Worm (Caenorhabditis elegans) whole organism, young adult: ENCODE data around the gene R105.5.

Experiments
- F57A8.1 ChIP-seq: fragments of 200-800 bp; sonication (Bioruptor generic); optimal IDR thresholded peaks from 2 replicates; lab custom pipeline; 2018; ENCODE audit warnings: mild to moderate bottlenecking, missing genetic modification characterization, moderate library complexity, missing compliant biosample characterization
- T26A5.8 ChIP-seq: sonication (generic microtip); optimal IDR thresholded peaks from 2 replicates; lab custom pipeline; 2016; ENCODE audit warnings: missing genetic modification characterization, missing compliant biosample characterization
- Y95B8A.8 ChIP-seq: fragments of 200-800 bp; sonication (Bioruptor generic); IDR thresholded peaks from 2 replicates; pipeline ENCODE4 v1.3.6; 2022; ENCODE audit warnings: missing genetic modification reagents, missing genetic modification characterization, missing compliant biosample characterization
- ceh-40 ChIP-seq: fragments of 200-800 bp; sonication (Bioruptor generic); IDR thresholded peaks from 2 replicates; pipeline ENCODE4 v1.3.6; 2022; ENCODE audit warnings: missing genetic modification characterization, missing compliant biosample characterization
- ceh-79 ChIP-seq: sonication (generic microtip); optimal IDR thresholded peaks from 2 replicates; lab custom pipeline; 2017; ENCODE audit warnings: mild to moderate bottlenecking, missing genetic modification characterization, missing compliant biosample characterization
- dpl-1 ChIP-seq: fragments of 150-350 bp; optimal IDR thresholded peaks from 2 replicates; lab custom pipeline; 2014; ENCODE audit warnings: missing biosample characterization, missing genetic modification reagents, missing genetic modification characterization
- lin-35 ChIP-seq, 3 experiments: fragments of 150-350 bp in 2 of 3; sonication (generic microtip) in 1 of 3; optimal IDR thresholded peaks; 2 replicates each; lab custom pipeline; 2014 to 2018; ENCODE audit warnings: missing biosample characterization in 3 of 3, missing genetic modification characterization in 3 of 3, missing genetic modification reagents in 3 of 3
- lsl-1 ChIP-seq: fragments of 200-800 bp; sonication (Bioruptor generic); optimal IDR thresholded peaks from 2 replicates; lab custom pipeline; 2018; ENCODE audit warnings: mild to moderate bottlenecking, missing genetic modification characterization, moderate library complexity, missing compliant biosample characterization
- pha-4 ChIP-seq: fragments of 150-350 bp; sonication (generic microtip); optimal IDR thresholded peaks from 2 replicates; lab custom pipeline; 2014; ENCODE audit warnings: missing biosample characterization, missing genetic modification reagents, missing genetic modification characterization
- tlf-1 ChIP-seq: fragments of 200-800 bp; sonication (Bioruptor generic); optimal IDR thresholded peaks from 2 replicates; lab custom pipeline; 2018; ENCODE audit warnings: mild to moderate bottlenecking, missing genetic modification characterization, missing compliant biosample characterization
- unc-62 ChIP-seq: fragments of 150-350 bp; optimal IDR thresholded peaks from 2 replicates; lab custom pipeline; 2014; ENCODE audit warnings: missing biosample characterization, missing genetic modification reagents, missing genetic modification characterization

ce11 chrIV:4678718-4679117 is 42.6 kb downstream of the R105.5 start, which contains the start of gene kin-36:
- TF ChIP-seq unc-62 (no peak), dpl-1 (GFP tag; lab: Kevin White, UChicago) (no peak), lin-35 (GFP tag; optimal IDR thresholded peaks at IDR 0.05; lab: Kevin White, UChicago) (no peak), F57A8.1 (no peak), lsl-1 (GFP tag; lab: Kevin White, UChicago) (no peak), Y95B8A.8 (GFP tag; lab: Robert Waterston, UW) (no peak), ceh-40 (no peak), tlf-1 (GFP tag; lab: Kevin White, UChicago) (no peak), pha-4 (tag; lab: Kevin White, UChicago) (no peak), T26A5.8 (tag; lab: Kevin White, UChicago) (no peak), ceh-79 (tag; lab: Kevin White, UChicago) (no peak)
